Worm (Caenorhabditis elegans) whole organism, mixed stage, embryonic: ENCODE measurements around the gene F10E9.7.

Experiments used
- nhr-12 ChIP-seq: fragments of 150-350 bp; optimal IDR thresholded peaks from 2 replicates; lab custom pipeline; 2014; ENCODE audit warnings: missing biosample characterization, missing genetic modification characterization
- unc-62 ChIP-seq: fragments of 150-350 bp; optimal IDR thresholded peaks from 2 replicates; lab custom pipeline; 2014; ENCODE audit warnings: missing biosample characterization, missing genetic modification reagents, missing genetic modification characterization
- ztf-11 ChIP-seq: fragments of 150-350 bp; optimal IDR thresholded peaks from 2 replicates; lab custom pipeline; 2014; ENCODE audit warnings: missing biosample characterization, missing genetic modification characterization

DNA sequence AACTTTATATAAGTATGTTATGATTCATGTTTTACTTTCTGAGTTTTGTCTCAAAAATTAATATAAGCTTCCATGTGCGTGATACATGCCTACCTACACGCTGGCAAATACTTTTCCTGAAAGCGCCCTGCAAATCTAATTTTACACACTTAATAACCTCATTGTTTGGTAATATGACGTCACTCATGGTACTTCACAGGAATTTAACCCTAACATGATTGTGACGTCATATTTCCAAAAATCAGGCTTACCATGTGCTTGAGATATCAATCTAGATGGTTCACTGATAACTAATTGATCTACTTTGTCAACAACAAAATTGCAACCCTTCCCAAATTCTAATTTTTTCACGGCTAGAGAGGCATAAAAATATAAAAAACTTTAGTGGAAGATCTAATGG, 3.8 kb downstream of the F10E9.7 start:
- TF ChIP-seq ztf-11 (no peak), unc-62 (no peak), nhr-12 (tag; lab: Kevin White, UChicago) (no peak)
